Worm (Caenorhabditis elegans) whole organism, late embryonic: ENCODE measurements around the gene cdc-25.3.

Experiments used
- C08G9.2 ChIP-seq: sonication (generic microtip); optimal IDR thresholded peaks from 2 replicates; lab custom pipeline; 2016; ENCODE audit warnings: mild to moderate bottlenecking, missing genetic modification characterization, moderate library complexity, missing compliant biosample characterization
- C38D4.7 ChIP-seq: fragments of 200-800 bp; sonication (Bioruptor generic); optimal IDR thresholded peaks from 2 replicates; lab custom pipeline; 2018; ENCODE audit warnings: mild to moderate bottlenecking, missing genetic modification characterization, moderate library complexity, missing compliant biosample characterization
- F13H6.1 ChIP-seq: sonication (generic microtip); optimal IDR thresholded peaks from 2 replicates; lab custom pipeline; 2016; ENCODE audit warnings: missing genetic modification characterization, missing compliant biosample characterization
- Y22D7AL.16 ChIP-seq: sonication (generic microtip); optimal IDR thresholded peaks from 2 replicates; lab custom pipeline; 2016; ENCODE audit warnings: missing genetic modification characterization, missing compliant biosample characterization
- ahr-1 ChIP-seq: sonication (generic microtip); optimal IDR thresholded peaks from 2 replicates; lab custom pipeline; 2016; ENCODE audit warnings: missing genetic modification characterization, missing compliant biosample characterization
- ama-1 ChIP-seq: fragments of 150-350 bp; optimal IDR thresholded peaks from 2 replicates; lab custom pipeline; 2014
- ceh-14 ChIP-seq: sonication (generic microtip); optimal IDR thresholded peaks from 2 replicates; lab custom pipeline; 2016; ENCODE audit warnings: missing genotype, missing genetic modification characterization, missing compliant biosample characterization
- ceh-19 ChIP-seq: fragments of 200-800 bp; sonication (Bioruptor generic); optimal IDR thresholded peaks from 2 replicates; lab custom pipeline; 2018; ENCODE audit warnings: mild to moderate bottlenecking, missing genetic modification characterization, missing compliant biosample characterization
- ceh-22 ChIP-seq: sonication (generic microtip); optimal IDR thresholded peaks from 2 replicates; lab custom pipeline; 2017; ENCODE audit warnings: missing biosample characterization, missing genetic modification characterization
- ceh-24 ChIP-seq: sonication (generic microtip); optimal IDR thresholded peaks from 2 replicates; lab custom pipeline; 2016; ENCODE audit warnings: mild to moderate bottlenecking, missing genetic modification characterization, missing compliant biosample characterization
- ceh-34 ChIP-seq: sonication (generic microtip); optimal IDR thresholded peaks from 2 replicates; lab custom pipeline; 2016; ENCODE audit warnings: mild to moderate bottlenecking, missing genetic modification characterization, missing compliant biosample characterization
- ceh-45 ChIP-seq: fragments of 200-800 bp; sonication (Bioruptor generic); IDR thresholded peaks from 2 replicates; pipeline ENCODE4 v1.3.6; 2022; ENCODE audit warnings: missing genetic modification reagents, missing genetic modification characterization, missing compliant biosample characterization
- ceh-48 ChIP-seq: sonication (generic microtip); optimal IDR thresholded peaks from 2 replicates; lab custom pipeline; 2016; ENCODE audit warnings: missing genetic modification characterization, inconsistent platforms, missing compliant biosample characterization
- ceh-6 ChIP-seq: fragments of 200-800 bp; sonication (Bioruptor generic); optimal IDR thresholded peaks from 2 replicates; lab custom pipeline; 2018; ENCODE audit warnings: mild to moderate bottlenecking, missing genetic modification characterization, missing compliant biosample characterization
- ceh-9 ChIP-seq: sonication (generic microtip); optimal IDR thresholded peaks from 2 replicates; lab custom pipeline; 2016; ENCODE audit warnings: mild to moderate bottlenecking, missing genetic modification characterization, inconsistent platforms, missing compliant biosample characterization
- che-1 ChIP-seq: sonication (generic microtip); optimal IDR thresholded peaks from 2 replicates; lab custom pipeline; 2016; ENCODE audit warnings: mild to moderate bottlenecking, missing genetic modification characterization, missing compliant biosample characterization
- dmd-4 ChIP-seq: sonication (generic microtip); optimal IDR thresholded peaks from 2 replicates; lab custom pipeline; 2016; ENCODE audit warnings: borderline replicate concordance, missing genetic modification characterization, missing compliant biosample characterization
- dve-1 ChIP-seq: sonication (generic microtip); optimal IDR thresholded peaks from 2 replicates; lab custom pipeline; 2017; ENCODE audit warnings: antibody characterized with exemption, mild to moderate bottlenecking, missing genetic modification characterization, missing compliant biosample characterization
- elt-2 ChIP-seq: sonication (generic microtip); optimal IDR thresholded peaks from 2 replicates; lab custom pipeline; 2016; ENCODE audit warnings: missing genetic modification reagents, missing genetic modification characterization, missing compliant biosample characterization
- elt-4 ChIP-seq: sonication (generic microtip); optimal IDR thresholded peaks from 2 replicates; lab custom pipeline; 2016; ENCODE audit warnings: missing genetic modification characterization, missing compliant biosample characterization
- ets-4 ChIP-seq: sonication (generic microtip); optimal IDR thresholded peaks from 2 replicates; lab custom pipeline; 2016; ENCODE audit warnings: missing genetic modification characterization, missing compliant biosample characterization
- eyg-1 ChIP-seq: sonication (generic microtip); optimal IDR thresholded peaks from 2 replicates; lab custom pipeline; 2016; ENCODE audit warnings: missing genotype, missing genetic modification characterization, missing compliant biosample characterization
- fax-1 ChIP-seq: sonication (generic microtip); optimal IDR thresholded peaks from 2 replicates; lab custom pipeline; 2016; ENCODE audit warnings: missing genotype, missing genetic modification characterization, missing compliant biosample characterization
- fkh-10 ChIP-seq: fragments of 150-350 bp; optimal IDR thresholded peaks from 2 replicates; lab custom pipeline; 2014; ENCODE audit warnings: missing biosample characterization, missing genetic modification reagents, missing genetic modification characterization
- hlh-13 ChIP-seq: fragments of 200-800 bp; sonication (Bioruptor generic); optimal IDR thresholded peaks from 2 replicates; lab custom pipeline; 2018; ENCODE audit warnings: mild to moderate bottlenecking, missing genetic modification characterization, missing compliant biosample characterization
- hlh-6 ChIP-seq: sonication (generic microtip); optimal IDR thresholded peaks from 2 replicates; lab custom pipeline; 2016; ENCODE audit warnings: missing genotype, missing genetic modification characterization, missing compliant biosample characterization
- hlh-8 ChIP-seq: sonication (generic microtip); optimal IDR thresholded peaks from 2 replicates; lab custom pipeline; 2016; ENCODE audit warnings: missing genotype, missing genetic modification characterization, missing compliant biosample characterization
- lim-6 ChIP-seq: sonication (generic microtip); optimal IDR thresholded peaks from 2 replicates; lab custom pipeline; 2016; ENCODE audit warnings: missing genetic modification characterization, missing compliant biosample characterization
- lin-11 ChIP-seq: fragments of 200-800 bp; sonication (Bioruptor generic); optimal IDR thresholded peaks from 2 replicates; lab custom pipeline; 2018; ENCODE audit warnings: mild to moderate bottlenecking, missing genetic modification characterization, missing compliant biosample characterization
- madf-2 ChIP-seq: sonication (generic microtip); optimal IDR thresholded peaks from 2 replicates; lab custom pipeline; 2017; ENCODE audit warnings: missing genetic modification characterization, missing compliant biosample characterization
- mec-3 ChIP-seq: sonication (generic microtip); optimal IDR thresholded peaks from 2 replicates; lab custom pipeline; 2016; ENCODE audit warnings: borderline replicate concordance, missing genetic modification characterization, missing compliant biosample characterization
- nfya-1 ChIP-seq: sonication (generic microtip); optimal IDR thresholded peaks from 2 replicates; lab custom pipeline; 2017; ENCODE audit warnings: missing genetic modification characterization, mild to moderate bottlenecking, missing compliant biosample characterization, antibody characterized with exemption, moderate library complexity
- nhr-11 ChIP-seq: fragments of 150-350 bp; optimal IDR thresholded peaks from 2 replicates; lab custom pipeline; 2014; ENCODE audit warnings: missing biosample characterization, missing genetic modification characterization
- npax-4 ChIP-seq: sonication (generic microtip); optimal IDR thresholded peaks from 2 replicates; lab custom pipeline; 2016; ENCODE audit warnings: missing genetic modification characterization, missing compliant biosample characterization
- odd-2 ChIP-seq: sonication (generic microtip); optimal IDR thresholded peaks from 2 replicates; lab custom pipeline; 2017; ENCODE audit warnings: antibody characterized with exemption, mild to moderate bottlenecking, missing genetic modification characterization, missing compliant biosample characterization
- pag-3 ChIP-seq: sonication (generic microtip); optimal IDR thresholded peaks from 2 replicates; lab custom pipeline; 2016; ENCODE audit warnings: missing compliant biosample characterization, missing genetic modification characterization, borderline replicate concordance
- pat-9 ChIP-seq: fragments of 200-800 bp; sonication (Bioruptor generic); optimal IDR thresholded peaks from 2 replicates; lab custom pipeline; 2018; ENCODE audit warnings: mild to moderate bottlenecking, missing genetic modification characterization, moderate library complexity, missing compliant biosample characterization
- pha-2 ChIP-seq: sonication (generic microtip); optimal IDR thresholded peaks from 2 replicates; lab custom pipeline; 2017; ENCODE audit warnings: mild to moderate bottlenecking, missing genetic modification characterization, missing compliant biosample characterization
- pha-4 ChIP-seq: fragments of 150-350 bp; optimal IDR thresholded peaks from 2 replicates; lab custom pipeline; 2018; ENCODE audit warnings: missing biosample characterization, missing genetic modification reagents, missing genetic modification characterization
- pqm-1 ChIP-seq: sonication (generic microtip); optimal IDR thresholded peaks from 2 replicates; lab custom pipeline; 2016; ENCODE audit warnings: missing genetic modification characterization, missing compliant biosample characterization
- pros-1 ChIP-seq: fragments of 150-350 bp; optimal IDR thresholded peaks from 2 replicates; lab custom pipeline; 2014; ENCODE audit warnings: missing biosample characterization, missing genetic modification reagents, missing genetic modification characterization
- rnt-1 ChIP-seq: sonication (generic microtip); optimal IDR thresholded peaks from 2 replicates; lab custom pipeline; 2016; ENCODE audit warnings: missing genetic modification characterization, missing compliant biosample characterization
- sdc-2 ChIP-seq: sonication (generic microtip); optimal IDR thresholded peaks from 2 replicates; lab custom pipeline; 2016; ENCODE audit warnings: missing genotype, missing genetic modification characterization, missing compliant biosample characterization
- sox-2 ChIP-seq: fragments of 200-800 bp; sonication (Bioruptor generic); IDR thresholded peaks from 2 replicates; pipeline ENCODE4 v1.3.6; 2022; ENCODE audit warnings: missing genetic modification reagents, missing genetic modification characterization, missing compliant biosample characterization
- tbx-2 ChIP-seq: sonication (generic microtip); optimal IDR thresholded peaks from 2 replicates; lab custom pipeline; 2016; ENCODE audit warnings: missing genetic modification characterization, missing compliant biosample characterization
- ttx-3 ChIP-seq: sonication (generic microtip); optimal IDR thresholded peaks from 2 replicates; lab custom pipeline; 2016; ENCODE audit warnings: missing genetic modification reagents, missing genetic modification characterization, missing compliant biosample characterization
- unc-42 ChIP-seq: sonication (generic microtip); optimal IDR thresholded peaks from 2 replicates; lab custom pipeline; 2016; ENCODE audit warnings: missing genotype, missing genetic modification characterization, missing compliant biosample characterization
- unc-55 ChIP-seq: sonication (generic microtip); optimal IDR thresholded peaks from 2 replicates; lab custom pipeline; 2017; ENCODE audit warnings: missing biosample characterization, missing genetic modification reagents, missing genetic modification characterization
- unc-86 ChIP-seq: sonication (generic microtip); optimal IDR thresholded peaks from 2 replicates; lab custom pipeline; 2016; ENCODE audit warnings: missing genetic modification characterization, missing compliant biosample characterization
- ztf-16 ChIP-seq: sonication (generic microtip); optimal IDR thresholded peaks from 2 replicates; lab custom pipeline; 2017; ENCODE audit warnings: missing genetic modification characterization, missing compliant biosample characterization

The cdc-25.3 gene

DNA sequence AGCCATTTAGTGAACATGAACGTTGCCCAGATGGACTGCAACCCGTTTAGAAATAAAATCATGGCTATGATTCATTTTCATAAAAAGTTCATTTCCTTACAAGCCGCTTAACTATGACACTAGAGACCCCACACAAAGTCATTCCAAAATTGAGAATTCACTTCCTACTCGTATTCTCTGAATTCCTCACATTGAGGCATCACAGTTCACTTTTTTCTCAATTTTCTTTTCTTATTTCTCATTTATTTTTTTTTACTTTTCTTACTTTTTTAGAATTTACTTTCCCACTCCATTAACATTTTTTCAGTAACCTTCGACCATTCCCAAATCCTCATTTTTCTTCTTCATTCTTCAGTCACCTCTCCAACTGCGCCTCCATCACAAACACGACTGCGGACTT lies 26.6 kb upstream of the cdc-25.3 start, which contains the start of gene dhrr-1:
dhrr-1 (plus strand) TSS at position 301 of the 400 bp plus-strand sequence.
- TF ChIP-seq F13H6.1 (tag; lab: Kevin White, UChicago) (no peak), lim-6 (tag; lab: Kevin White, UChicago) (no peak), unc-86 (tag; lab: Kevin White, UChicago) (no peak), ceh-6 (GFP tag; lab: Kevin White, UChicago) (no peak), ceh-45 (GFP tag; lab: Robert Waterston, UW) (no peak), fkh-10 (GFP tag; lab: Kevin White, UChicago) (no peak), elt-2 (no peak), rnt-1 (tag; lab: Kevin White, UChicago) (no peak), eyg-1 (tag; lab: Kevin White, UChicago) (no peak), mec-3 (tag; lab: Kevin White, UChicago) (no peak), Y22D7AL.16 (no peak), pag-3 (tag; lab: Kevin White, UChicago) (no peak), ceh-34 (no peak), dmd-4 (tag; lab: Kevin White, UChicago) (no peak), sox-2 (GFP tag; lab: Robert Waterston, UW) (no peak), madf-2 (tag; lab: Kevin White, UChicago) (no peak), pha-4 (tag; lab: Kevin White, UChicago) (no peak), sdc-2 (tag; lab: Kevin White, UChicago) (no peak)
- TF ChIP-seq, all 69 proteins: peak for 0

ce11 chrIII:8937571-8937970 lies 19.8 kb upstream of the cdc-25.3 start:
- peak; percentile 86 for TF ChIP-seq C38D4.7
- TF ChIP-seq hlh-6 (tag; lab: Kevin White, UChicago) = peak; percentile 96
- peak; percentile 81 for TF ChIP-seq ahr-1
- TF ChIP-seq pag-3 (tag; lab: Kevin White, UChicago) = no peak
- peak; percentile 51 for TF ChIP-seq unc-42
- TF ChIP-seq ama-1 (lab: Kevin White, UChicago) = no peak
- TF ChIP-seq pat-9 (tag; lab: Kevin White, UChicago) = peak; percentile 88
- TF ChIP-seq ets-4 = peak; percentile 3
- peak; percentile 84 for TF ChIP-seq dmd-4 (tag; lab: Kevin White, UChicago)
- TF ChIP-seq eyg-1 (tag; lab: Kevin White, UChicago) = peak; percentile 87
- TF ChIP-seq mec-3 (tag; lab: Kevin White, UChicago) = no peak
- TF ChIP-seq ceh-9 = peak; percentile 66
- peak; percentile 3 for TF ChIP-seq pros-1 (tag; lab: Kevin White, UChicago)
- no peak for TF ChIP-seq pha-4 (tag; lab: Kevin White, UChicago)
- peak; percentile 83 for TF ChIP-seq fax-1
- peak; percentile 76 for TF ChIP-seq C08G9.2 (tag; lab: Kevin White, UChicago)
- peak; percentile 93 for TF ChIP-seq tbx-2 (tag; lab: Kevin White, UChicago)
- TF ChIP-seq lin-11 = peak; percentile 86
- peak; percentile 87 for TF ChIP-seq madf-2 (tag; lab: Kevin White, UChicago)
- TF ChIP-seq ceh-22 (tag; lab: Kevin White, UChicago) = peak; percentile 56
- no peak for TF ChIP-seq unc-55 (GFP tag; lab: Kevin White, UChicago)
- TF ChIP-seq nhr-11 (tag; lab: Kevin White, UChicago) = no peak
- TF ChIP-seq ceh-6 (GFP tag; lab: Kevin White, UChicago) = peak; percentile 93
- no peak for TF ChIP-seq elt-4 (tag; lab: Kevin White, UChicago)
- TF ChIP-seq ceh-14 (tag; lab: Kevin White, UChicago) = peak; percentile 91
- peak; percentile 92 for TF ChIP-seq ztf-16 (tag; lab: Kevin White, UChicago)
- peak; percentile 33 for TF ChIP-seq fkh-10 (GFP tag; lab: Kevin White, UChicago)
- TF ChIP-seq hlh-8 (tag; lab: Kevin White, UChicago) = peak; percentile 73
- peak; percentile 86 for TF ChIP-seq ttx-3 (tag; lab: Kevin White, UChicago)
- TF ChIP-seq che-1 (tag; lab: Kevin White, UChicago) = peak; percentile 87
- peak; percentile 82 for TF ChIP-seq npax-4 (tag; lab: Kevin White, UChicago)
- TF ChIP-seq pqm-1 (tag; lab: Kevin White, UChicago) = peak; percentile 73
- TF ChIP-seq dve-1 = peak; percentile 70
- TF ChIP-seq hlh-13 (GFP tag; lab: Kevin White, UChicago) = peak; percentile 88
- TF ChIP-seq nfya-1 (tag; lab: Kevin White, UChicago) = peak; percentile 70
- TF ChIP-seq pha-2 (tag; lab: Kevin White, UChicago) = peak; percentile 89
- TF ChIP-seq odd-2 (tag; lab: Kevin White, UChicago) = peak; percentile 78
- TF ChIP-seq ceh-19 = peak; percentile 95
- TF ChIP-seq ceh-24 = peak; percentile 85
- peak; percentile 82 for TF ChIP-seq ceh-48 (tag; lab: Kevin White, UChicago)
- TF ChIP-seq Y22D7AL.16 = peak; percentile 82
